Fruit fly (Drosophila melanogaster) whole organism: ENCODE results near the gene RpL40.

Experiments used
- CG8478 ChIP-seq: fragments of >200 bp; optimal IDR thresholded peaks from 2 replicates; lab custom pipeline; 2018; ENCODE audit warnings: inconsistent platforms
- Dll ChIP-seq: fragments of >200 bp; optimal IDR thresholded peaks from 2 replicates; lab custom pipeline; 2017
- EcR ChIP-seq, 2 experiments: fragments of >200 bp; optimal IDR thresholded peaks; 2 replicates each; lab custom pipeline; 2017; ENCODE audit warnings: missing biosample characterization in 2 of 2, missing genetic modification characterization in 2 of 2, missing genetic modification reagents in 2 of 2
- pan ChIP-seq: fragments of >200 bp; optimal IDR thresholded peaks from 2 replicates; lab custom pipeline; 2017
- psq ChIP-seq: fragments of >200 bp; optimal IDR thresholded peaks from 2 replicates; lab custom pipeline; 2017
- usp ChIP-seq: fragments of >200 bp; optimal IDR thresholded peaks from 2 replicates; lab custom pipeline; 2017; ENCODE audit warnings: missing biosample characterization, missing genetic modification characterization, mixed read lengths

RpL40 gene

DNA sequence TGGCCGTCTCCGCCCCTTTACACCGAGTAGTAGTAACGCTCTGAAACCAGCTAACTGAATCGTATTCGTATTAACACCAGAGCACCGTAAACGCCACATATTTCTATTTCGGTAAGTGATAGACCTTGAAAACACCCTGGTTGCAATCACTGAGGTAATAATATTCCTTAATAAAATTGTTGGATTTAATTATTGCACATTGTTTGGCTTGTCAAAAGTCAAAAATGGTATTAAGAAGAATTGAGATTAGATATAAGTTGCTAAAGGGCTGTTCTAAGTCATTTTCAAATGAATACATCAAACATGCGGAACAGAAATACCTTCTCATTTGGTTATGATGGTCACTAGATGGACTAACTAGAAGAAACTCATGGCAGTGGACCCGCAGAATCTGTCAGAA is 8.7 kb upstream of the RpL40 start:
- TF ChIP-seq CG8478 (no peak), EcR (GFP tag; optimal IDR thresholded peaks at IDR 0.05; lab: Kevin White, UChicago) (no peak), psq (lab: Kevin White, UChicago) (no peak), usp (GFP tag; lab: Kevin White, UChicago) (no peak), pan (lab: Kevin White, UChicago) (no peak), Dll (lab: Kevin White, UChicago) (no peak)

DNA sequence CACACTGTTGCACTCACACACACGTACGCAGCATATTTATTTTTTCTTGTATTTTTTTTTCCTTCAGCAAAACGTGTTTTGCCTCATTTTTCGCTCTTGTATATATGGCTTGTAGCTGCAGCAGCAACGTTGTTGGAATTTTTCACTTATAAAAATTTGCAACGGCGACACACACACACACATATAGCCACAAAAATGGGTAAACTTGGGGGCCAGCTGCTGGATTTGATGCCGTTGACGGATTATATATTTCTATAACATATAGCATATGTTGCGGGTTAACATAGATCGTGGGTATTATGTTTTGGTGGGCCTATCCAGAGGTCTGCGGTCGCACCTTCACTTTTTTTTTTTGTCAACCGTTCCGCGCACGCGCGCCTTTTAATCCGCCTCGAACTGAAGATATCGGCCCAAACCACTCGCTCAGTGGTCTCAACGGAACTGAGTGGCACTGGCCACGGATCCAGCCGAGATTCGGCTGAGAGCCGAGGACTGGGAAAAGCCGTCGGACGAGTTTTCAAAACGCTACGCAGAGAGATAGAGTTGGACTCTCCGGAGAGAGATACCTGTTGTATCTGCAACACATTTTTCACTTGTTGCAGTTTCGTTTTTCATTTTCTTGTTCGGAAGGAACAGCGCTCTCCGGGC is 6.0 kb upstream of the RpL40 start, which contains the start of gene ft:
TSS of gene ft (minus strand) at position 443 of the 648 bp plus-strand sequence.
- TF ChIP-seq pan (lab: Kevin White, UChicago) (no peak), psq (lab: Kevin White, UChicago) (no peak), EcR (GFP tag; optimal IDR thresholded peaks at IDR 0.05; lab: Kevin White, UChicago) (no peak), Dll (lab: Kevin White, UChicago) (no peak), usp (GFP tag; lab: Kevin White, UChicago) (no peak), CG8478 (no peak)

dm6 chr2L:4222002-4222920 is 5.2 kb upstream of the RpL40 start:
- TF ChIP-seq CG8478 (no peak), EcR (GFP tag; optimal IDR thresholded peaks at IDR 0.05; lab: Kevin White, UChicago) (no peak), psq (lab: Kevin White, UChicago) (no peak), Dll (lab: Kevin White, UChicago) (no peak), pan (lab: Kevin White, UChicago) (no peak), usp (GFP tag; lab: Kevin White, UChicago) (no peak)

DNA sequence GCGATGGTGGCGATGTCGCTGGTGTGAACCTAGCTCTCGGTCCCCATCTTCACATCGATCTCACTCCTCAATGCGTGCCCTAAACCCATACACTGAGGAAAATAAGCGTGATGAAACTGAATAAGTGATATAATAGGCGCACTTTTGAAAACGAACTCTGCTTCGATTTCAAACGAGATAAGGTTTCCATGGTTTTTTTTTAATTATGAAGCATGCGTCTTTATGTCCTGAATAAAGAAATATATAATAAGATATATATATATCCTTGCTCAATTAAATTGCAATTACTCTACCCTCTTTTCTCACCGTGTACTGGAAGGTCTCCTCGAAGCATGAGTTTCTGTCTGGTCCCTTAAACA is 4.6 kb upstream of the RpL40 start:
- no peak for TF ChIP-seq pan (lab: Kevin White, UChicago)
- no peak for TF ChIP-seq Dll (lab: Kevin White, UChicago)
- TF ChIP-seq usp (GFP tag; lab: Kevin White, UChicago): no peak
- no peak for TF ChIP-seq EcR (GFP tag; optimal IDR thresholded peaks at IDR 0.05; lab: Kevin White, UChicago)
- no peak for TF ChIP-seq psq (lab: Kevin White, UChicago)
- TF ChIP-seq CG8478: no peak

DNA sequence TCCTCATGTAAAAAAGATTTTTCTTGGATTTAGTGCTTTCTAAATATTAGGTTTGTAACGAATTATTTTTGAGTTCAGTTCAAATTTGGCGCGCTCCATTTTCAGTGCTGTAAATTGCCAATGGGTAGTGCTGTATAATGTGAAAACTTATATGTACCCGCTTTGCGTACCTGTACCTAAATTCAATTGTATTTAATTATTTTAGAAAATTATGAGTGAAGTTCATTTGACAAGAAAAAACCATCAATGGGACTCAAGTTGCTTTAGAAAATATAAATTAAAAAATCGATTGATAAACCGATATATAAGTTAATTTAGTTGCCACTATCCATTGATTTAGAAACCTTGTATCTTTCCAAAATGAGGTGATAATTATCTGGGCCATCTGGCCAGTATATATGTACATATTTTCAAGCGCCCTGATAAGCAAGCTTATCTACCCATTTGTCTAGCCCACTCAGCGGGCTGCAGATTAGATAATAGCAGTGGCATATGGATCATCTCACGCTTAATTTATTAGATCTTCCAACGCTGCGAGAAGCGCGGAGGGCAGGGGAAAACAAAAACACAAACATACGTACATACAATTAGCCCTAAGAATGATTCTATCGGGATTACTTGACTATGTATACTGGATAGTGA is 3.2 kb upstream of the RpL40 start:
- TF ChIP-seq usp (GFP tag; lab: Kevin White, UChicago) (no peak), psq (lab: Kevin White, UChicago) (no peak), Dll (lab: Kevin White, UChicago) (no peak), pan (lab: Kevin White, UChicago) (no peak), EcR (GFP tag; optimal IDR thresholded peaks at IDR 0.05; lab: Kevin White, UChicago) (no peak)

dm6 chr2L:4226792-4227191 is 707 bp upstream of the RpL40 start, which contains the start of gene CG3702:
CG3702 (minus strand) TSS chr2L:4227097.
- TF ChIP-seq usp (GFP tag; lab: Kevin White, UChicago) (no peak), pan (lab: Kevin White, UChicago) (no peak), Dll (lab: Kevin White, UChicago) (no peak), CG8478 (no peak), EcR (GFP tag; optimal IDR thresholded peaks at IDR 0.05; lab: Kevin White, UChicago) (no peak), psq (lab: Kevin White, UChicago) (no peak)

- no peak for TF ChIP-seq pan (lab: Kevin White, UChicago)
- no peak for TF ChIP-seq psq (lab: Kevin White, UChicago)
- TF ChIP-seq usp (GFP tag; lab: Kevin White, UChicago): no peak
- TF ChIP-seq EcR (GFP tag; optimal IDR thresholded peaks at IDR 0.05; lab: Kevin White, UChicago): no peak
- TF ChIP-seq Dll (lab: Kevin White, UChicago): no peak
- TF ChIP-seq CG8478: no peak
Observed at dm6 chr2L:4230562-4230961, 3.1 kb downstream of the RpL40 start.

- TF ChIP-seq EcR (GFP tag; optimal IDR thresholded peaks at IDR 0.05; lab: Kevin White, UChicago) (no peak), pan (lab: Kevin White, UChicago) (no peak), psq (lab: Kevin White, UChicago) (no peak), Dll (lab: Kevin White, UChicago) (no peak), CG8478 (no peak), usp (GFP tag; lab: Kevin White, UChicago) (no peak)
Observed at dm6 chr2L:4241513-4241912, 14.0 kb downstream of the RpL40 start.

- no peak for TF ChIP-seq usp (GFP tag; lab: Kevin White, UChicago)
- TF ChIP-seq Dll (lab: Kevin White, UChicago): no peak
- TF ChIP-seq psq (lab: Kevin White, UChicago): no peak
- no peak for TF ChIP-seq pan (lab: Kevin White, UChicago)
- no peak for TF ChIP-seq CG8478
- no peak for TF ChIP-seq EcR (GFP tag; optimal IDR thresholded peaks at IDR 0.05; lab: Kevin White, UChicago)
Observed at dm6 chr2L:4246376-4246775, 18.9 kb downstream of the RpL40 start.

- no peak for TF ChIP-seq CG8478
- TF ChIP-seq Dll (lab: Kevin White, UChicago): no peak
- TF ChIP-seq psq (lab: Kevin White, UChicago): no peak
- TF ChIP-seq pan (lab: Kevin White, UChicago): no peak
- TF ChIP-seq EcR (GFP tag; optimal IDR thresholded peaks at IDR 0.05; lab: Kevin White, UChicago): no peak
- no peak for TF ChIP-seq usp (GFP tag; lab: Kevin White, UChicago)
Observed at dm6 chr2L:4248314-4248713, 20.8 kb downstream of the RpL40 start.
